Fruit fly (Drosophila melanogaster): ENCODE results near the gene mRpL47.

mRpL47 gene

DNA sequence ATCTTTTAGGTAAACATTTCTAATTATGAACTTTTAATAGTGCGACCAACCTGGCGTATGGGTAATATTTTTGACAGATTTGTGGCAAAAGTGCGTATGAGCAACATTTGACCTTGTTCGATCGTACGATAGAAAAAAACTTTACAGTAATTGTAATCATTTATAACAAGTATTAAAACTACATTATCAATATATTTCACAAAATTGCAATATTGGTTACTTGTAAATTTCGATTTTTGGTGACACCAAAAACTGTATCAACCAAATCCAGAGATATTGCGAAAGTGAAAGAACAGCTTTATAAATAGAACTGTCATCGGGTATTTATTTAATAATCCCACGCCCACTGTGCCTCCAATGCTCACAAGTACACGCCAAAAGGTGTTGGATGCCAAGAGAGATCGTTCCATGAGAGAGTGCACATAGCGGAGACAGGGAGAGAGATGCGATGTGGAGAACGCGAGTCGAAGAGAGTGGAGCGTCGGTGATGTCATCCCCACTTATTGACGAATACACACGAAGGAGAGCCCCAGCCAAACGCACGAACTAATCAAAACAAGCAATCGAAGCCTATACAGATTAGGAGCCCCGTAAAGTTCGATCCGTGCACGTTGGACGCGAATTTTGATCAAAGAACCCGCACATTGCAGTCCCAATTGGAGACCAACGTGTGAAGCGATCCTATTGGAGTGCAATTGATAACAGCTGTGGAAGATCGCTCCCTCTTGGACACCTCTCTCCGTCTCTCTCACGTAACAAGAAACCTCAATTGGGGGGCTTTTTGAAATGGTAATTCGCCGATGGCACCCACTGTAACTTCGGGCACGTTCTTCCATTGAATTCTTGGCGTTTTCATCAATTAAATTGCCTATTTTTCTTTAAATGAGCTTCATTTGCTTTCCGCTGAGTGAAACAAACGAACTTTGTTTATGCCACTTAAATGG is 17.7 kb upstream of the mRpL47 start:
- TF ChIP-seq gro (GFP tag; optimal IDR thresholded peaks at IDR 0.05), result peak; percentile 92
- peak; percentile 72 for TF ChIP-seq Doc2 (GFP tag; IDR thresholded peaks at IDR 0.05)
- peak; percentile 92 for TF ChIP-seq mam (GFP tag; optimal IDR thresholded peaks at IDR 0.05)
- TF ChIP-seq esg (GFP tag; conservative IDR thresholded peaks at IDR 0.05), result peak; percentile 90
- TF ChIP-seq wdn (GFP tag; IDR thresholded peaks at IDR 0.05), result peak; percentile 84
- TF ChIP-seq CG16815 (GFP tag; optimal IDR thresholded peaks at IDR 0.05), result peak; percentile 96
- TF ChIP-seq CG3163 (GFP tag; optimal IDR thresholded peaks at IDR 0.05), result peak; percentile 63
- TF ChIP-seq CG11695 (GFP tag; IDR thresholded peaks at IDR 0.05), result peak; percentile 94
- peak; percentile 87 for TF ChIP-seq CG1647 (GFP tag; optimal IDR thresholded peaks at IDR 0.05)
- no peak for TF ChIP-seq amos (GFP tag; IDR thresholded peaks at IDR 0.05; ENCODE audit: partially characterized antibody)
- TF ChIP-seq ro (GFP tag; IDR thresholded peaks at IDR 0.05), result peak; percentile 82; the same call in 1 of the 2 replicates
- no peak for TF ChIP-seq br (optimal IDR thresholded peaks at IDR 0.05)
- TF ChIP-seq CG10565 (GFP tag; optimal IDR thresholded peaks at IDR 0.05), result peak; percentile 63
- TF ChIP-seq h (optimal IDR thresholded peaks at IDR 0.05), result no peak
- peak; percentile 92 for TF ChIP-seq CG10267 (tag; optimal IDR thresholded peaks at IDR 0.05)
- TF ChIP-seq fd64A (GFP tag; optimal IDR thresholded peaks at IDR 0.05), result peak; percentile 80
- TF ChIP-seq CG7745 (tag; optimal IDR thresholded peaks at IDR 0.05), result no peak
- no peak; the same call in 2 of the 3 replicates for TF ChIP-seq CG34224 (GFP tag; IDR thresholded peaks at IDR 0.05; ENCODE audit: partially characterized antibody)
- TF ChIP-seq hth (optimal IDR thresholded peaks at IDR 0.05), result no peak
- TF ChIP-seq CG2202 (tag; optimal IDR thresholded peaks at IDR 0.05), result peak; percentile 85
- TF ChIP-seq C15 (GFP tag; IDR thresholded peaks at IDR 0.05), result peak; percentile 71; the same call in 2 of the 3 replicates
- peak; percentile 61 for TF ChIP-seq cas (GFP tag; IDR thresholded peaks at IDR 0.05)
- peak; percentile 96 for TF ChIP-seq CG18476 (GFP tag; optimal IDR thresholded peaks at IDR 0.05)
- TF ChIP-seq ase (GFP tag; IDR thresholded peaks at IDR 0.05), result peak; percentile 79; the same call in 2 of the 3 replicates
- TF ChIP-seq az2 (GFP tag; optimal IDR thresholded peaks at IDR 0.05), result peak; percentile 95
- peak; percentile 93 for TF ChIP-seq Atf6 (GFP tag; IDR thresholded peaks at IDR 0.05)
- TF ChIP-seq CG18619 (GFP tag; optimal IDR thresholded peaks at IDR 0.05), result peak; percentile 99
- no peak for TF ChIP-seq mld (GFP tag; IDR thresholded peaks at IDR 0.05; ENCODE audit: partially characterized antibody)
- TF ChIP-seq CG6272 (GFP tag; IDR thresholded peaks at IDR 0.05), result peak; percentile 82
- TF ChIP-seq aop (GFP tag; IDR thresholded peaks at IDR 0.05), result 0 out of 2 replicates have a peak, but pooled peaks have one; percentile 35
- peak; percentile 90 for TF ChIP-seq kah (GFP tag; optimal IDR thresholded peaks at IDR 0.05)
- TF ChIP-seq bbx (GFP tag; IDR thresholded peaks at IDR 0.05; ENCODE audit: partially characterized antibody), result no peak; the same call in 1 of the 2 replicates
- peak; percentile 79 for TF ChIP-seq sd (tag; optimal IDR thresholded peaks at IDR 0.05)
- peak; percentile 74 for TF ChIP-seq CG1603 (tag; optimal IDR thresholded peaks at IDR 0.05)
- no peak for TF ChIP-seq tna (GFP tag; IDR thresholded peaks at IDR 0.05; ENCODE audit: partially characterized antibody)
- TF ChIP-seq CG7271 (tag; optimal IDR thresholded peaks at IDR 0.05), result peak; percentile 46
- TF ChIP-seq CG17328 (GFP tag; IDR thresholded peaks at IDR 0.05), result peak; percentile 78
- TF ChIP-seq Sox100B (GFP tag; optimal IDR thresholded peaks at IDR 0.05), result peak; percentile 99
- TF ChIP-seq CG4424 (GFP tag; optimal IDR thresholded peaks at IDR 0.05), result peak; percentile 98
- TF ChIP-seq Xbp1 (GFP tag; optimal IDR thresholded peaks at IDR 0.05), result peak; percentile 95
- 0 out of 2 replicates have a peak, but pooled peaks have one; percentile 14 for TF ChIP-seq sim (GFP tag; IDR thresholded peaks at IDR 0.05)
- no peak for TF ChIP-seq CG6791 (GFP tag; IDR thresholded peaks at IDR 0.05; ENCODE audit: partially characterized antibody)
- peak; percentile 96 for TF ChIP-seq CG2875 (GFP tag; optimal IDR thresholded peaks at IDR 0.05)
- peak; percentile 78 for TF ChIP-seq CG4282 (GFP tag; optimal IDR thresholded peaks at IDR 0.05)
- TF ChIP-seq Ssrp (tag; optimal IDR thresholded peaks at IDR 0.05), result peak; percentile 92
- TF ChIP-seq CG14710 (tag; optimal IDR thresholded peaks at IDR 0.05), result peak; percentile 95
- TF ChIP-seq ranshi (GFP tag; IDR thresholded peaks at IDR 0.05), result peak; percentile 80; the same call in 1 of the 2 replicates
- peak; percentile 99 for TF ChIP-seq pros (GFP tag; optimal IDR thresholded peaks at IDR 0.05)
- TF ChIP-seq CG15073 (GFP tag; optimal IDR thresholded peaks at IDR 0.05), result peak; percentile 71
